Worm (Caenorhabditis elegans): Measurements from ENCODE around the gene F57F4.1.
A peak's percentile ranks its signal among the peaks of the same experiment; 100 is the strongest.

The F57F4.1 gene

DNA sequence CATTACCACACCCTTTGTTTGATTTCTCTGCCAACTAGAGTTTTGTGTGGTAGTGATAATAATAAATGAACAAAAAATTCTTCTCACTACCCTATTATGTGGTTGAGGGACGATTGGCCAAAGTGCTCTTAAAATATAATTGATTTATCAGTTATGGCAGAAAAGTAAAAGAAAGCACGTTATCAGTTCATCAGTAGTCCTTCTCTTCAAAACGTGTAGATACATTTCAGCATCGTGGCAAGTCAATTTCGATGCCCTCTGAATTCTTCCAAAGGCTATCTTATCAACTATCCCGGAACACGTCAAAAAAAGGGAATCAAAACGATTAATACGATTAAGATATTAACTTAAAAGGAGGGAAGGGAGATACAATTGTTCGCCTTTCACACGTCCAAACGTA is 22.8 kb downstream of the F57F4.1 start:
- TF ChIP-seq hnd-1 (tag; optimal IDR thresholded peaks at IDR 0.05), result no peak
- no peak for TF ChIP-seq ama-1 (optimal IDR thresholded peaks at IDR 0.05)
- no peak for TF ChIP-seq F13C5.2 (tag; optimal IDR thresholded peaks at IDR 0.05)
- no peak for TF ChIP-seq flt-1 (GFP tag; IDR thresholded peaks at IDR 0.05)
- no peak for TF ChIP-seq ets-7 (tag; optimal IDR thresholded peaks at IDR 0.05)
- no peak for TF ChIP-seq scrt-1 (GFP tag; IDR thresholded peaks at IDR 0.05)
- TF ChIP-seq aly-1 (tag; optimal IDR thresholded peaks at IDR 0.05), result no peak
- TF ChIP-seq tbx-37 (GFP tag; conservative IDR thresholded peaks at IDR 0.05), result no peak
- TF ChIP-seq tra-4 (tag; optimal IDR thresholded peaks at IDR 0.05), result no peak
- no peak for TF ChIP-seq pes-1 (GFP tag; IDR thresholded peaks at IDR 0.05)
- TF ChIP-seq hmbx-1 (tag; optimal IDR thresholded peaks at IDR 0.05), result no peak
- no peak for TF ChIP-seq ceh-36 (tag; optimal IDR thresholded peaks at IDR 0.05)
- TF ChIP-seq tbx-11 (GFP tag; IDR thresholded peaks at IDR 0.05), result no peak
- no peak for TF ChIP-seq hmg-4 (GFP tag; optimal IDR thresholded peaks at IDR 0.05)
- no peak for TF ChIP-seq sea-1 (GFP tag; conservative IDR thresholded peaks at IDR 0.05)

DNA sequence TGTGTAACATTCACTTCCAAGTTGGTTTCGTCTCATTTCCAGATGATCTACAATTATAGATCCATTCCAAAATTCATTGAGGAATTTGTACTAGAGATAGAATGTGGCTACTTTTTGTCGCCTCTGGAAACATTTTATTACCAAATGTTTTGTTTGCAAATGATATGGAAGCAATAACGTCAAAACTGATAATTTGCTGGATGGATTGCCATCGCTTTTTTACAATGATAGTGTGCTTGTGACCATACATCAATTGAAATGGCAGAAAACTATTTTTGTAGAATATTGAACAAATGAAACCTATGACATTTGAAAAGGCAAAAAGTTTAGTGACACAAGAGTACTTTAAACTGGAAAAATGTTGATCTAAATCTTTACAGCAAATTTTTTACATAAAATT is 24.2 kb downstream of the F57F4.1 start:
- no peak for TF ChIP-seq pes-1 (GFP tag; IDR thresholded peaks at IDR 0.05)
- no peak for TF ChIP-seq tbx-11 (GFP tag; IDR thresholded peaks at IDR 0.05)
- TF ChIP-seq scrt-1 (GFP tag; IDR thresholded peaks at IDR 0.05), result no peak
- TF ChIP-seq B0310.2 (tag; optimal IDR thresholded peaks at IDR 0.05), result no peak
- no peak for TF ChIP-seq ama-1 (optimal IDR thresholded peaks at IDR 0.05)
- TF ChIP-seq tbx-37 (GFP tag; conservative IDR thresholded peaks at IDR 0.05), result no peak
- no peak for TF ChIP-seq hnd-1 (tag; optimal IDR thresholded peaks at IDR 0.05)
- TF ChIP-seq ceh-13 (GFP tag; optimal IDR thresholded peaks at IDR 0.05), result no peak
- TF ChIP-seq ets-7 (tag; optimal IDR thresholded peaks at IDR 0.05), result no peak
- no peak for TF ChIP-seq tra-4 (tag; optimal IDR thresholded peaks at IDR 0.05)
- TF ChIP-seq hmg-4 (GFP tag; optimal IDR thresholded peaks at IDR 0.05), result no peak
- no peak for TF ChIP-seq F13C5.2 (tag; optimal IDR thresholded peaks at IDR 0.05)
- no peak for TF ChIP-seq ceh-36 (tag; optimal IDR thresholded peaks at IDR 0.05)
- TF ChIP-seq hmbx-1 (tag; optimal IDR thresholded peaks at IDR 0.05), result no peak
- no peak for TF ChIP-seq flt-1 (GFP tag; IDR thresholded peaks at IDR 0.05)
- no peak for TF ChIP-seq aly-1 (tag; optimal IDR thresholded peaks at IDR 0.05)
- TF ChIP-seq sea-1 (GFP tag; conservative IDR thresholded peaks at IDR 0.05), result no peak

DNA sequence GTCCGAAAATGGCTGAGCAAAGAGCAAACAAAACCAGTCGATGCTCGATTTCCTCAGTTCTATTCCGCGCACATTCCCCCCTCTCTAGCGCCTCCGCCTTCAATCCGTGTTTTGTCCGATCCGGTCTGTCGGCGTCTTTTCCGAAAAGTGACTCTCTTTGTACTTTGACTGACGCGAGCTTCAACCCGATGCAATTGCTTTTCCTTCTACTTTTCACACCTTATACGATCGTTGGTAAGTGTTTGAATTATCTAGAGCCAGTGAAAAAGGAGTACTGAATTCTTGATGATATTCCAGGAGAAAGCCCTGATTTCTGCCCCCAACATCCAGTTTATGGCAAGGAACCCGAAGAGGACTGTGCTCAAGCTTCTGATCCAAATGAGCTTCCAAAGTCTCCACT is 24.7 kb downstream of the F57F4.1 start, which contains the start of gene cht-6:
Gene cht-6, plus strand, starts transcription at position 9 of the 400 bp plus-strand sequence.
- TF ChIP-seq tbx-37 (GFP tag; conservative IDR thresholded peaks at IDR 0.05) (no peak), sea-1 (GFP tag; conservative IDR thresholded peaks at IDR 0.05) (no peak)

DNA sequence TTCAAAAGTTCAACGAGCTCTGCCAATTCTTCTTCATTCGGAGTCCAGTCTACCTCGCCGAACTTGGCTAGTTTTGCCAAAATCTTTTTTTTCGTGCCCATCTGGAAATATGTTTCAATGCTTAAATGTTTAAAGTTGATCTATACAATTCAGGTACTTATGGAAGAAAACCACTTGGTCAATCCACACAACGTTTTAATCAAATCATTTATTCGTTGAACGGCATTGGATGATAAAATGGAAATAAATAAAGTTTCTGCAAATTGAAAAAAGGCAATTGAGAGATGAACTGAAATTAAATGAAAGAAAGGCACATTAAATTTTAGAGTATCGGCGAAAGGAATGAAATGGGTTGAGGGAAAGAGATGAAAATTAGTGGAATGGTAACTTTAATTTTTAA is 33.8 kb downstream of the F57F4.1 start, which contains the start of gene urb-1:
Gene urb-1, minus strand, starts transcription at position 101 of the 400 bp plus-strand sequence.
- TF ChIP-seq B0310.2 (tag; optimal IDR thresholded peaks at IDR 0.05) (no peak), tbx-11 (GFP tag; IDR thresholded peaks at IDR 0.05) (no peak), tra-4 (tag; optimal IDR thresholded peaks at IDR 0.05) (no peak), ama-1 (optimal IDR thresholded peaks at IDR 0.05) (peak; percentile 17)

DNA sequence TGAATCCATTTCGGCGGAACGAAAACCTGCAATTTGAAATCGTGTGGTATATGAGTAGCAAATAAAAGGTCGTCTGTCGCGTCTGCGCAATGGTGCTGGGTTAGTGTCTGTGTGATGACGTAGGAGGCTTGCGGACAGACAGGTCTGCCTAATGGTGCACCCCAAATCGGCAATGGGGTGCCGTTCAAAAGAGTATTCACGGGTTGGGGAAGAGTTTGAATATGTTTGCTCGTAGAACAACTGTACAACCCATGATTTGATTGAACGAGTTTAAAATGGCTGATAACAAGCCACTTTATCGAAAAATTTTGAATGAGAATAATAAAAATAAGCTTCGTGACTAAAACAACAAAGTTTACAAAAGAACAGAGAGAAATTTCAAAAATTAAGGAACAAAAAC is 35.7 kb downstream of the F57F4.1 start, which contains the start of gene T05H4.11:
Gene T05H4.11, minus strand, starts transcription at position 335 of the 400 bp plus-strand sequence.
- TF ChIP-seq hmg-4 (GFP tag; optimal IDR thresholded peaks at IDR 0.05) (no peak), hnd-1 (tag; optimal IDR thresholded peaks at IDR 0.05) (no peak), tbx-37 (GFP tag; conservative IDR thresholded peaks at IDR 0.05) (no peak), tra-4 (tag; optimal IDR thresholded peaks at IDR 0.05) (no peak), aly-1 (tag; optimal IDR thresholded peaks at IDR 0.05) (no peak), hmbx-1 (tag; optimal IDR thresholded peaks at IDR 0.05) (no peak), tbx-11 (GFP tag; IDR thresholded peaks at IDR 0.05) (no peak), F13C5.2 (tag; optimal IDR thresholded peaks at IDR 0.05) (no peak)

DNA sequence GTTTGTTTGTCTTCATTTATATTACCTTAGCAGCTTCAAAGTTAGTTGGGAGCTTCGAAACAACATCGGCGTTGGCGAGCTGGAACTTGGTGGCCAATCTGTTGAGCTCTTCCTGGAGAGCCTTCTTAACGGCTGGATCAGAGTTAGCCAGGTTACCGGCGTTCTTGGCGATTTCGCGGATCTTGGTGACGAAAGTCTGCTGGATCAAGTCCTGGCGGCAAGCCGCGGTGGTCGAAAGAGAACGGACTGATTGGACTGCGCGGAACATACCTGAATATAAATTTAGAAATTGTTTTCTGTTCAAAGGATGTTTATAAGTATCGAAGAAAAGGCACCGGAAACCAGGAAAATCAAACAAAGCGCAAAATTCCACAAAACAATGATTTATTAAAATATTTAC is 36.6 kb downstream of the F57F4.1 start, which contains the start of gene atp-4:
Gene atp-4, minus strand, starts transcription at position 270 of the 400 bp plus-strand sequence.
- no peak for TF ChIP-seq tbx-11 (GFP tag; IDR thresholded peaks at IDR 0.05)
- TF ChIP-seq hmbx-1 (tag; optimal IDR thresholded peaks at IDR 0.05), result no peak
- TF ChIP-seq sea-1 (GFP tag; conservative IDR thresholded peaks at IDR 0.05), result no peak
- no peak for TF ChIP-seq flt-1 (GFP tag; IDR thresholded peaks at IDR 0.05)
- TF ChIP-seq F13C5.2 (tag; optimal IDR thresholded peaks at IDR 0.05), result no peak

DNA sequence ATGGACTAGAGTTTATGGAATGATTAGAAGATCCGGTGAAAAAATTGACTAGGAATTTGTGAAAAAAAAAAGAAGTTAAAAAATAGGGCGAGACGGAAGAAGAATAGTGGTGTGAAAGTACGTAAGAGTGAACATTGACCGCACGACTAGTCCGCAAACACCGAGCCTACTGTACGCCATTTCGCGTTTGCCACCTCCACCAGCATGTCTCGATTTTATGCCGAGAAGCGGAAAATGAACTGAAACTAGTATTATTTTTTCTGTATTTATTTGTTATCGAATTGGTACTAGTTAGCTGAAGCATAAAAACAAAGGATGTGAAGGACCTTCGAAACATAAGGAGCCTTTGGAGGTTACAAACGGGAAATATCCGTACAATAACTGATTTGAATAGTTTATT is 37.2 kb downstream of the F57F4.1 start:
- TF ChIP-seq flt-1 (GFP tag; IDR thresholded peaks at IDR 0.05) (no peak), scrt-1 (GFP tag; IDR thresholded peaks at IDR 0.05) (no peak), F13C5.2 (tag; optimal IDR thresholded peaks at IDR 0.05) (peak; percentile 10), hmg-4 (GFP tag; optimal IDR thresholded peaks at IDR 0.05) (no peak)

DNA sequence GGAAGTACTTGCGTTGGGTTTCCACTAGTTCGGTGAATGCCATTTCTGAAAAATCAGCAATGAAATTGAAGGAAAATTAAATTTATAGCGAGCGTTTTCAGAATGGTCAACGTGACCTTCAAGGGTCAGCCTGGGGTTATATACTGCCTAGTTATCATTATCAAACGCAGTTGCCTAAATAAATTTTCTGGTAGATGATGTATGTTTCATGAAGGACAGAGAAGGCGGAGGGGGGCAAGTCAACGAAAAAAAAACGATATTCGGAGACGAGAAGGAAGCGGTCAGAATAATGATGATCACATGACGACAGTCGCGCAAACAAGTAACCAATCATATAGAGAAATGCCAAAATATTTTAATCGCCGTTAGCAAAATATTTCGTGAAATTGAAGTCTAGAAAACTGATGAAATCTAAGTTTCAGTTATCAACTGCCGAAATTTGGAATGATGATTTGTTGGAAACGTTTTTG is 39.6 kb downstream of the F57F4.1 start, which contains the start of gene alh-4:
Gene alh-4, minus strand, starts transcription at position 51 of the 470 bp plus-strand sequence.
- TF ChIP-seq ets-7 (tag; optimal IDR thresholded peaks at IDR 0.05), result no peak
- TF ChIP-seq aly-1 (tag; optimal IDR thresholded peaks at IDR 0.05), result no peak
- TF ChIP-seq hmg-4 (GFP tag; optimal IDR thresholded peaks at IDR 0.05), result no peak
- no peak for TF ChIP-seq tbx-37 (GFP tag; conservative IDR thresholded peaks at IDR 0.05)
- no peak for TF ChIP-seq ceh-36 (tag; optimal IDR thresholded peaks at IDR 0.05)
- no peak for TF ChIP-seq hnd-1 (tag; optimal IDR thresholded peaks at IDR 0.05)
- TF ChIP-seq F13C5.2 (tag; optimal IDR thresholded peaks at IDR 0.05), result no peak
- no peak for TF ChIP-seq hmbx-1 (tag; optimal IDR thresholded peaks at IDR 0.05)
- no peak for TF ChIP-seq pes-1 (GFP tag; IDR thresholded peaks at IDR 0.05)
- no peak for TF ChIP-seq scrt-1 (GFP tag; IDR thresholded peaks at IDR 0.05)
- TF ChIP-seq tbx-11 (GFP tag; IDR thresholded peaks at IDR 0.05), result no peak
- TF ChIP-seq sea-1 (GFP tag; conservative IDR thresholded peaks at IDR 0.05), result no peak
- TF ChIP-seq ceh-13 (GFP tag; optimal IDR thresholded peaks at IDR 0.05), result no peak
- TF ChIP-seq B0310.2 (tag; optimal IDR thresholded peaks at IDR 0.05), result no peak
- TF ChIP-seq tra-4 (tag; optimal IDR thresholded peaks at IDR 0.05), result no peak
- TF ChIP-seq ama-1 (optimal IDR thresholded peaks at IDR 0.05), result no peak
- no peak for TF ChIP-seq flt-1 (GFP tag; IDR thresholded peaks at IDR 0.05)
